Worm (Caenorhabditis elegans): ENCODE data around the gene sfrp-1.

- no peak for TF ChIP-seq flt-1 (GFP tag; IDR thresholded peaks at IDR 0.05)
- TF ChIP-seq ztf-29 (GFP tag; IDR thresholded peaks at IDR 0.05): no peak
Measured at ce11 chrIV:6361668-6362067, 40.6 kb downstream of the sfrp-1 start, which contains the start of gene Y73B6BL.47.

Data from whole organism, midembryonic.